Worm (Caenorhabditis elegans) whole organism, L1 larva: ENCODE data around the gene R08B4.3.

Experiments
- C04F5.9 ChIP-seq: sonication (generic microtip); optimal IDR thresholded peaks from 2 replicates; lab custom pipeline; 2016; ENCODE audit warnings: missing genetic modification characterization, missing compliant biosample characterization
- C34B4.2 ChIP-seq: sonication (generic microtip); optimal IDR thresholded peaks from 2 replicates; lab custom pipeline; 2017; ENCODE audit warnings: mild to moderate bottlenecking, missing genetic modification characterization, missing compliant biosample characterization
- blmp-1 ChIP-seq: fragments of 150-350 bp; optimal IDR thresholded peaks from 2 replicates; lab custom pipeline; 2014; ENCODE audit warnings: missing biosample characterization, missing genetic modification characterization
- ces-1 ChIP-seq: fragments of 150-350 bp; optimal IDR thresholded peaks from 2 replicates; lab custom pipeline; 2014; ENCODE audit warnings: missing biosample characterization, missing genetic modification reagents, missing genetic modification characterization
- dpl-1 ChIP-seq, 3 experiments: fragments of 150-350 bp in 2 of 3; sonication (generic microtip) in 1 of 3; optimal IDR thresholded peaks; 2 replicates each; lab custom pipeline; 2014 to 2017; ENCODE audit warnings: missing biosample characterization in 3 of 3, missing genetic modification characterization in 3 of 3, missing genetic modification reagents in 3 of 3
- dsc-1 ChIP-seq: sonication (generic microtip); optimal IDR thresholded peaks from 2 replicates; lab custom pipeline; 2016; ENCODE audit warnings: mild to moderate bottlenecking, missing genetic modification characterization, missing compliant biosample characterization
- elt-2 ChIP-seq: sonication (generic microtip); optimal IDR thresholded peaks from 2 replicates; lab custom pipeline; 2016; ENCODE audit warnings: missing genetic modification characterization, mild to moderate bottlenecking, inconsistent platforms, missing compliant biosample characterization, missing genetic modification reagents
- elt-3 ChIP-seq, 6 experiments: fragments of 150-350 bp in 1 of 6; sonication (generic microtip); optimal IDR thresholded peaks; 2 replicates each; lab custom pipeline; 2017 to 2018; ENCODE audit warnings: missing biosample characterization in 6 of 6, missing genetic modification characterization in 6 of 6, inconsistent platforms in 1 of 6
- ets-5 ChIP-seq: fragments of 200-800 bp; sonication (Bioruptor generic); IDR thresholded peaks from 2 replicates; pipeline ENCODE4 v1.3.6; 2022; ENCODE audit warnings: missing genetic modification characterization, missing compliant biosample characterization
- fkh-8 ChIP-seq: sonication (generic microtip); optimal IDR thresholded peaks from 2 replicates; lab custom pipeline; 2016; ENCODE audit warnings: mild to moderate bottlenecking, missing genetic modification characterization, missing compliant biosample characterization
- grh-1 ChIP-seq: fragments of 200-800 bp; sonication (Bioruptor generic); IDR thresholded peaks from 2 replicates; pipeline ENCODE4 v1.3.6; 2022; ENCODE audit warnings: missing genetic modification reagents, missing genetic modification characterization, missing compliant biosample characterization
- hlh-17 ChIP-seq: fragments of 200-800 bp; sonication (Bioruptor generic); optimal IDR thresholded peaks from 2 replicates; lab custom pipeline; 2018; ENCODE audit warnings: missing genetic modification characterization, mild to moderate bottlenecking, missing compliant biosample characterization, moderate library complexity, borderline replicate concordance
- hlh-4 ChIP-seq: sonication (generic microtip); optimal IDR thresholded peaks from 2 replicates; lab custom pipeline; 2016; ENCODE audit warnings: mild to moderate bottlenecking, missing genetic modification characterization, missing compliant biosample characterization
- irx-1 ChIP-seq: sonication (generic microtip); optimal IDR thresholded peaks from 2 replicates; lab custom pipeline; 2016; ENCODE audit warnings: missing genetic modification characterization, missing compliant biosample characterization
- isw-1 ChIP-seq: fragments of 200-800 bp; sonication (Bioruptor generic); IDR thresholded peaks from 2 replicates; pipeline ENCODE4 v1.3.6; 2022; ENCODE audit warnings: missing genetic modification characterization, missing compliant biosample characterization
- lin-14 ChIP-seq: fragments of 200-800 bp; sonication (Bioruptor generic); optimal IDR thresholded peaks from 2 replicates; lab custom pipeline; 2018; ENCODE audit warnings: mild to moderate bottlenecking, missing genetic modification characterization, moderate library complexity, missing compliant biosample characterization
- lin-35 ChIP-seq, 2 experiments: fragments of 150-350 bp; optimal IDR thresholded peaks; 2 replicates each; lab custom pipeline; 2014; ENCODE audit warnings: missing biosample characterization in 2 of 2, missing genetic modification characterization in 2 of 2, missing genetic modification reagents in 2 of 2
- lsy-2 ChIP-seq, 2 experiments: fragments of 150-350 bp; optimal IDR thresholded peaks; 2 replicates each; lab custom pipeline; 2014; ENCODE audit warnings: missing biosample characterization in 2 of 2, missing genetic modification characterization in 2 of 2
- mab-9 ChIP-seq: fragments of 200-800 bp; sonication (Bioruptor generic); IDR thresholded peaks from 2 replicates; pipeline ENCODE4 v1.3.6; 2022; ENCODE audit warnings: missing genetic modification reagents, missing genetic modification characterization, missing compliant biosample characterization
- nhr-11 ChIP-seq: fragments of 150-350 bp; optimal IDR thresholded peaks from 2 replicates; lab custom pipeline; 2014; ENCODE audit warnings: missing biosample characterization, missing genetic modification characterization
- nhr-19 ChIP-seq: fragments of 200-800 bp; sonication (Bioruptor generic); conservative IDR thresholded peaks from 2 replicates; pipeline ENCODE4 v1.3.6; 2022; ENCODE audit warnings: missing genetic modification characterization, missing compliant biosample characterization
- nhr-20 ChIP-seq: sonication (generic microtip); optimal IDR thresholded peaks from 2 replicates; lab custom pipeline; 2016; ENCODE audit warnings: mild to moderate bottlenecking, missing genetic modification characterization, missing compliant biosample characterization
- nhr-47 ChIP-seq: sonication (generic microtip); optimal IDR thresholded peaks from 2 replicates; lab custom pipeline; 2016; ENCODE audit warnings: mild to moderate bottlenecking, missing genetic modification characterization, moderate library complexity, missing compliant biosample characterization
- nhr-71 ChIP-seq: sonication (generic microtip); optimal IDR thresholded peaks from 2 replicates; lab custom pipeline; 2016; ENCODE audit warnings: mild to moderate bottlenecking, missing genetic modification characterization, moderate library complexity, missing compliant biosample characterization
- nhr-77 ChIP-seq: fragments of 150-350 bp; optimal IDR thresholded peaks from 2 replicates; lab custom pipeline; 2014; ENCODE audit warnings: missing biosample characterization, missing genetic modification characterization
- nhr-85 ChIP-seq: sonication (generic microtip); peaks from one replicate; lab custom pipeline; 2016; ENCODE audit warnings: missing genetic modification characterization, inconsistent platforms, missing compliant biosample characterization
- nhr-90 ChIP-seq: sonication (generic microtip); optimal IDR thresholded peaks from 2 replicates; lab custom pipeline; 2016; ENCODE audit warnings: mild to moderate bottlenecking, missing genetic modification characterization, missing compliant biosample characterization; ENCODE audit not compliant: poor library complexity
- pag-3 ChIP-seq: sonication (generic microtip); optimal IDR thresholded peaks from 2 replicates; lab custom pipeline; 2017; ENCODE audit warnings: missing genetic modification characterization, mild to moderate bottlenecking, missing compliant biosample characterization, antibody characterized with exemption, borderline replicate concordance; ENCODE audit not compliant: insufficient read depth
- pax-3 ChIP-seq: fragments of 200-800 bp; sonication (Bioruptor generic); optimal IDR thresholded peaks from 2 replicates; lab custom pipeline; 2018; ENCODE audit warnings: mild to moderate bottlenecking, missing genetic modification characterization, moderate library complexity, missing compliant biosample characterization
- rnt-1 ChIP-seq: sonication (generic microtip); optimal IDR thresholded peaks from 2 replicates; lab custom pipeline; 2016; ENCODE audit warnings: mild to moderate bottlenecking, missing genetic modification characterization, moderate library complexity, missing compliant biosample characterization
- skn-1 ChIP-seq: fragments of 150-350 bp; optimal IDR thresholded peaks from 2 replicates; lab custom pipeline; 2014; ENCODE audit warnings: missing biosample characterization, missing genetic modification characterization
- snpc-4 ChIP-seq: fragments of 150-350 bp; optimal IDR thresholded peaks from 2 replicates; lab custom pipeline; 2014; ENCODE audit warnings: missing biosample characterization, missing genetic modification characterization
- snu-23 ChIP-seq: sonication (generic microtip); optimal IDR thresholded peaks from 2 replicates; lab custom pipeline; 2016; ENCODE audit warnings: missing genetic modification characterization, missing compliant biosample characterization
- sup-37 ChIP-seq: fragments of 200-800 bp; sonication (Bioruptor generic); optimal IDR thresholded peaks from 2 replicates; lab custom pipeline; 2018; ENCODE audit warnings: mild to moderate bottlenecking, missing genetic modification characterization, missing compliant biosample characterization
- tbx-2 ChIP-seq: sonication (generic microtip); optimal IDR thresholded peaks from 2 replicates; lab custom pipeline; 2016; ENCODE audit warnings: missing genetic modification characterization, missing compliant biosample characterization
- unc-130 ChIP-seq: fragments of 150-350 bp; optimal IDR thresholded peaks from 2 replicates; lab custom pipeline; 2017; ENCODE audit warnings: missing biosample characterization, missing genetic modification characterization, inconsistent platforms
- unc-30 ChIP-seq: sonication (generic microtip); optimal IDR thresholded peaks from 2 replicates; lab custom pipeline; 2017; ENCODE audit warnings: missing biosample characterization, missing genetic modification characterization
- unc-86 ChIP-seq: sonication (generic microtip); optimal IDR thresholded peaks from 2 replicates; lab custom pipeline; 2016; ENCODE audit warnings: missing genetic modification characterization, missing compliant biosample characterization
- xbp-1 ChIP-seq: sonication (generic microtip); optimal IDR thresholded peaks from 2 replicates; lab custom pipeline; 2016; ENCODE audit warnings: missing genetic modification characterization, missing compliant biosample characterization
- ztf-4 ChIP-seq: fragments of 150-350 bp; optimal IDR thresholded peaks from 2 replicates; lab custom pipeline; 2014; ENCODE audit warnings: missing biosample characterization, missing genetic modification characterization

R08B4.3 gene

DNA sequence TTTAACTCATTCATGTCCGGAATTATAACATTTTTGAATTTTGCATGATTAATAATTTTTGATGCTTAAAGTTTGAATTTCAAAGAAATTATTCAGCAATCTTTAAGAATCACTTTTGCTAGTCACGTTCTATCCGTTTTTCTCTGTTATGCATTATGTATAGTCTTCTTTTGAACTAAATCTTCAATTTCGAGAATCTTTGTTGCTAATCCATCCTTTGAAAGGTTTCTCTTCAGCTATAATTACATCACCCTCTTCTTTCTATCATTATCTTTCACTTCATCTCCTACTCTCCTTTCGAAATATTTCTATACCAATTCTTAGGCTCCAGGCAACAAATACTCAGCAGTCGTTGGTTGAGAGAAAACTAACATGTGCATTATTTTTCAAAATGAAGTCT is 30.7 kb upstream of the R08B4.3 start:
- peak; percentile 34 for TF ChIP-seq pax-3 (tag; lab: Kevin White, UChicago)
- TF ChIP-seq nhr-11 (tag; lab: Kevin White, UChicago) = peak; percentile 52
- peak; percentile 54 for TF ChIP-seq fkh-8 (tag; lab: Kevin White, UChicago)
- no peak for TF ChIP-seq snpc-4 (tag; lab: Kevin White, UChicago)
- peak; percentile 56 for TF ChIP-seq dsc-1 (tag; lab: Kevin White, UChicago)
- TF ChIP-seq, all 84 proteins: peak for 4

DNA sequence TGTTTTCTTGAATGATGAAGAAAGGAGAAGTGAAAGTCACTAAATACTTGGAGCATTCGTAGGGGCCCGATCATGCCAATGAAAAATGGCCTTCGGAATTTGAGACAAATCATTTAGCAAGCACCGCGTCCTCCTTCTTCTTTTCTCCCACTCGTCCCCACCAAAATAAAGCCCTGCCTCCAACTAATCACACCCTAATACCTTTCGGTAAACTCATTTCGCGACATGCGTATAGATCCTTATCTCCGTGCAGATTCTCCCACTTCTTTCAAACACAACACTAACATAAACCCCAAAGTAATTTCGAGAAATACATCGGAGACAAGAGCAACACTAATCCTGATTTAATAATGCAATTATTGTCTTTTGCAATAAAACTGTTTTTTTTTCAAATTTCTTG is 16.8 kb upstream of the R08B4.3 start:
- TF ChIP-seq C04F5.9 (tag; lab: Kevin White, UChicago) (no peak), nhr-90 (no peak), hlh-4 (tag; lab: Kevin White, UChicago) (no peak), ztf-4 (tag; lab: Kevin White, UChicago) (no peak), mab-9 (GFP tag; lab: Robert Waterston, UW) (peak; percentile 68), unc-30 (tag; lab: Kevin White, UChicago) (peak; percentile 14), blmp-1 (tag; lab: Kevin White, UChicago) (peak; percentile 4), hlh-17 (GFP tag; lab: Kevin White, UChicago) (no peak), lin-14 (peak; percentile 18)

DNA sequence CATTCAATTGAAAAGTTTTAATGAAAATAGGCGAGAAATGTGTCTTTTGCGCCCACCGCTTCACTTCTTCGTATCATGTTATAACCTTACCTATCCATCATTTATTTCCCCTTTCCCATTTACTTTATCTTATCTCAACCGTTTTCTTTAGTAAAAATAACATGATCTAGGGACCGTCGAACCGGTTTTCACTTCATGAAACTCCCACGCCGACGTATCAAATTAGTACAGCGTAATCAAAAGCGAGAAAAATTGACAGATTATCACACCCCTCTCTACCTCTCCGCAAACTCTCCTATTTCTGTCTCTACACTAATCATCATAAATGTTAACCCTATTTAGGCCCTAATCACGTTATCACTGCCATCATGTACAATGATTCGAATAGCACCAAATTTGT is 16.2 kb upstream of the R08B4.3 start:
- peak; percentile 68 for TF ChIP-seq nhr-85 (tag; lab: Kevin White, UChicago)
- peak; percentile 32 for TF ChIP-seq nhr-71 (tag; lab: Kevin White, UChicago)
- TF ChIP-seq tbx-2 (tag; lab: Kevin White, UChicago) = no peak
- peak; percentile 26 for TF ChIP-seq snu-23 (GFP tag; lab: Kevin White, UChicago)
- no peak for TF ChIP-seq fkh-8 (tag; lab: Kevin White, UChicago)
- TF ChIP-seq grh-1 (GFP tag; lab: Robert Waterston, UW) = peak; percentile 72
- TF ChIP-seq dpl-1 (GFP tag; optimal IDR thresholded peaks at IDR 0.05; lab: Kevin White, UChicago) = no peak
- TF ChIP-seq lin-35 (GFP tag; optimal IDR thresholded peaks at IDR 0.05; lab: Kevin White, UChicago) = peak in 1 of 2 experiments; percentile 21
- no peak for TF ChIP-seq nhr-47
- peak; percentile 93 for TF ChIP-seq blmp-1 (tag; lab: Kevin White, UChicago)
- TF ChIP-seq lin-14 = peak; percentile 44
- TF ChIP-seq elt-3 (tag; optimal IDR thresholded peaks at IDR 0.05; lab: Kevin White, UChicago) = peak in 5 of 6 experiments; percentile 81 to 97 (median 91)
- peak; percentile 32 for TF ChIP-seq nhr-20 (tag; lab: Kevin White, UChicago)
- peak; percentile 7 for TF ChIP-seq unc-130 (tag; lab: Kevin White, UChicago)

DNA sequence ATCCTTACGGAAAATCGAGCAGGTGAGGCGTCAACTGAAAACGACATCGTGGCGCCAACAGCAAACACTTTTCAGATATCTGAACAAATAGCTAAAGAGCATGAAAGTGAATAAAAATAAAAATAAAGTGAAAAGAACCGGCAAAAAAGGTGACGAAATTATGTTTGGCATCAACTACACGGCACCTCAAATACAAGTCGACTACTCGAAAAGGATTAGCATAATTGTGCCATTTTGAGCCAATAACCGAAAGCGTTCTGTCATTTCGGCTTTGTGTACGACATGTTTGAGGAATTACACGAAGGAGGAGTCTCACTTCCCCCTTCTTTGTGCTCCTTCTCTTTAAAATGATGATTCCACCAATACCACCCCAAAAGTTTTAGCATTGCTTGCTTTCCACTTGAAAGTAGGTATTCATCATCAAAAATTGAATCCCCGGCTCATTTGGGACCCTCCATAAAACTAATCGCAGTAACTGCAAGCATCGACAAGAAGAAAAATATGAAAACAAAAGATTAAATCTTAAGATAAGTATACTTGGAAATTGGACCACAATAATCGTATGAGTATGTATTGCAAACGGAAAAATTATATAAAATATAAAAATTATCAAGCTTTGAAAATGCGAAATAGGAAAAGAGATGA is 14.1 kb upstream of the R08B4.3 start:
- TF ChIP-seq C34B4.2 = no peak
- TF ChIP-seq mab-9 (GFP tag; lab: Robert Waterston, UW) = 0 out of 2 replicates have a peak, but pooled peaks have one; percentile 31

DNA sequence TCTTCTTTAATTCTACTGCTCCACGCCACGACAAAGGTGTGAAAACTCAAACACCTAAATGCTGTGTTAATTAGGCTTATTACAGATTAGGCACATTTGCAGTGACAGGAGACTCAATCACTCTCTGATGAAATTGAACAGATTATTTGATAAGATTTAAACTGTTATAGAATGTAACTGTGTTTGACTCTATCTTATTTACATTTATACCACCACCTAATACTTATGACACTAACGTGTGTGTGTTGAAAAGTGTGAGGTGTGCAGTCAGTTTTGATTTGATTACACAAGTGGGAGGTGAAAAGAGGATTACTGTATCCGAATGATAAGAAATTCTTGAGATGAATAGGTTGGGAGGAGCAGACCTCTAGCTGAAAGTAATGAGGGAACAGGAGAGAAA is 11.5 kb upstream of the R08B4.3 start:
- TF ChIP-seq nhr-19 (GFP tag; lab: Robert Waterston, UW) = no peak
- no peak for TF ChIP-seq skn-1 (tag; lab: Kevin White, UChicago)
- TF ChIP-seq ets-5 (GFP tag; lab: Robert Waterston, UW) = no peak
- TF ChIP-seq elt-2 = peak; percentile 77
- TF ChIP-seq lsy-2 (tag; optimal IDR thresholded peaks at IDR 0.05; lab: Kevin White, UChicago) = peak in 1 of 2 experiments; percentile 5

DNA sequence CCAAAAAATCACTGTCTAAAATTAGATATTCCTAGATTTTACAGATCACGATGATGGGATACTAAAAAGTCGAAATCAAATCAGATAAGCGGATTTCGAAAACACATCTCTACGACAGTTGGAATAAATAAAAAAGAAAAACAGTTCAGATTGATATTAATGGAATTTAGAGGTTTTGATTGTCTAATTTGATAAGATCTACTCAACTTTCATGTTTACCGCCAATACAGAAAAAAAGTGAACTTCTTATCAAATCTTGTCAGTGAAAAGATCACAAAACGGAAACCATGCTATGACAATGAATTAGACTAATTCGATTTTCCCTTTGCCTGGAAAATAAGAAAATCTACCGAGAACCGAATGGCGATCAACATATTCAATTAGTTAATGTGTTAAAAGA is 5.5 kb upstream of the R08B4.3 start:
- TF ChIP-seq nhr-77 (tag; lab: Kevin White, UChicago) (no peak), blmp-1 (tag; lab: Kevin White, UChicago) (peak; percentile 72), unc-86 (tag; lab: Kevin White, UChicago) (no peak), irx-1 (tag; lab: Kevin White, UChicago) (no peak), grh-1 (GFP tag; lab: Robert Waterston, UW) (no peak), xbp-1 (tag; lab: Kevin White, UChicago) (no peak), fkh-8 (tag; lab: Kevin White, UChicago) (no peak), isw-1 (GFP tag; lab: Robert Waterston, UW) (no peak), nhr-90 (no peak), lin-14 (peak; percentile 27), unc-30 (tag; lab: Kevin White, UChicago) (no peak), ces-1 (no peak), pag-3 (tag; lab: Kevin White, UChicago) (no peak), rnt-1 (tag; lab: Kevin White, UChicago) (no peak), dsc-1 (tag; lab: Kevin White, UChicago) (no peak), elt-3 (tag; optimal IDR thresholded peaks at IDR 0.05; lab: Kevin White, UChicago) (peak in 2 of 6 experiments; percentile 15 to 84), sup-37 (GFP tag; lab: Kevin White, UChicago) (no peak)
